Fruit fly (Drosophila melanogaster) whole organism, adult: ENCODE measurements around the gene yellow-e.

Experiments
- CG11617 ChIP-seq: fragments of 200-800 bp; sonication (Bioruptor generic); optimal IDR thresholded peaks from 2 replicates; lab custom pipeline; 2017; ENCODE audit warnings: mild to moderate bottlenecking, missing biosample characterization, missing genetic modification reagents, missing genetic modification characterization
- CG12768 ChIP-seq: fragments of 200-800 bp; sonication (Bioruptor generic); optimal IDR thresholded peaks from 2 replicates; lab custom pipeline; 2017; ENCODE audit warnings: missing biosample characterization, missing genetic modification characterization, mild to moderate bottlenecking, moderate library complexity, missing genetic modification reagents
- CG14711 ChIP-seq: fragments of 200-800 bp; sonication (Bioruptor generic); optimal IDR thresholded peaks from 2 replicates; lab custom pipeline; 2018; ENCODE audit warnings: missing biosample characterization, mild to moderate bottlenecking, missing genetic modification characterization, moderate library complexity
- CG1620 ChIP-seq: fragments of 200-800 bp; sonication (Bioruptor generic); optimal IDR thresholded peaks from 2 replicates; lab custom pipeline; 2016; ENCODE audit warnings: missing biosample characterization, missing genetic modification characterization
- CG33017 ChIP-seq: fragments of 200-800 bp; sonication (Bioruptor generic); optimal IDR thresholded peaks from 2 replicates; lab custom pipeline; 2018; ENCODE audit warnings: missing biosample characterization, mild to moderate bottlenecking, missing genetic modification characterization, moderate library complexity
- CG5204 ChIP-seq: fragments of 200-800 bp; sonication (Bioruptor generic); optimal IDR thresholded peaks from 2 replicates; lab custom pipeline; 2016; ENCODE audit warnings: missing biosample characterization, missing genetic modification characterization
- CG7045 ChIP-seq: fragments of 200-800 bp; sonication (Bioruptor generic); optimal IDR thresholded peaks from 2 replicates; lab custom pipeline; 2017; ENCODE audit warnings: missing biosample characterization, mild to moderate bottlenecking, missing genetic modification characterization
- CG7101 ChIP-seq: fragments of 200-800 bp; sonication (Bioruptor generic); optimal IDR thresholded peaks from 2 replicates; lab custom pipeline; 2018; ENCODE audit warnings: missing biosample characterization, mild to moderate bottlenecking, missing genetic modification characterization, moderate library complexity
- Clk ChIP-seq: fragments of 200-800 bp; sonication (Bioruptor generic); optimal IDR thresholded peaks from 2 replicates; lab custom pipeline; 2017; ENCODE audit warnings: missing biosample characterization, missing genetic modification characterization
- Crg-1 ChIP-seq: fragments of 200-800 bp; sonication (Bioruptor generic); optimal IDR thresholded peaks from 2 replicates; lab custom pipeline; 2016; ENCODE audit warnings: missing biosample characterization, missing genetic modification characterization
- Hr96 ChIP-seq: fragments of 200-800 bp; sonication (Bioruptor generic); optimal IDR thresholded peaks from 2 replicates; lab custom pipeline; 2016; ENCODE audit warnings: missing biosample characterization, missing genetic modification characterization
- Mnt ChIP-seq: fragments of 200-800 bp; sonication (Bioruptor generic); optimal IDR thresholded peaks from 2 replicates; lab custom pipeline; 2016; ENCODE audit warnings: missing biosample characterization, mild to moderate bottlenecking, missing genetic modification characterization
- bab1 ChIP-seq: fragments of 200-800 bp; sonication (Bioruptor generic); optimal IDR thresholded peaks from 3 replicates; lab custom pipeline; 2019; ENCODE audit warnings: missing biosample characterization, mild to moderate bottlenecking, missing genetic modification characterization, moderate library complexity
- cic ChIP-seq: fragments of 200-800 bp; sonication (Bioruptor generic); optimal IDR thresholded peaks from 2 replicates; lab custom pipeline; 2017; ENCODE audit warnings: missing biosample characterization, mild to moderate bottlenecking, missing genetic modification characterization, moderate library complexity
- cnc ChIP-seq, 2 experiments: fragments of >200 bp; optimal IDR thresholded peaks; 2 replicates each; lab custom pipeline; 2017
- kay ChIP-seq: fragments of 200-800 bp; sonication (Bioruptor generic); peaks from one replicate; lab custom pipeline; 2016; ENCODE audit warnings: missing biosample characterization, missing genetic modification characterization, borderline replicate concordance
- ovo ChIP-seq: fragments of 200-800 bp; sonication (Bioruptor generic); optimal IDR thresholded peaks from 2 replicates; lab custom pipeline; 2016; ENCODE audit warnings: missing biosample characterization, missing genetic modification characterization
- pad ChIP-seq: fragments of 200-800 bp; sonication (Bioruptor generic); optimal IDR thresholded peaks from 3 replicates; lab custom pipeline; 2017; ENCODE audit warnings: missing biosample characterization, missing genetic modification characterization, mild to moderate bottlenecking, moderate library complexity, missing genetic modification reagents
- tj ChIP-seq: fragments of 200-800 bp; sonication (Bioruptor generic); optimal IDR thresholded peaks from 3 replicates; lab custom pipeline; 2017; ENCODE audit warnings: missing biosample characterization, mild to moderate bottlenecking, missing genetic modification characterization, moderate library complexity
- toe ChIP-seq: fragments of 200-800 bp; sonication (Bioruptor generic); optimal IDR thresholded peaks from 2 replicates; lab custom pipeline; 2016; ENCODE audit warnings: missing biosample characterization, missing genetic modification characterization

yellow-e gene

DNA sequence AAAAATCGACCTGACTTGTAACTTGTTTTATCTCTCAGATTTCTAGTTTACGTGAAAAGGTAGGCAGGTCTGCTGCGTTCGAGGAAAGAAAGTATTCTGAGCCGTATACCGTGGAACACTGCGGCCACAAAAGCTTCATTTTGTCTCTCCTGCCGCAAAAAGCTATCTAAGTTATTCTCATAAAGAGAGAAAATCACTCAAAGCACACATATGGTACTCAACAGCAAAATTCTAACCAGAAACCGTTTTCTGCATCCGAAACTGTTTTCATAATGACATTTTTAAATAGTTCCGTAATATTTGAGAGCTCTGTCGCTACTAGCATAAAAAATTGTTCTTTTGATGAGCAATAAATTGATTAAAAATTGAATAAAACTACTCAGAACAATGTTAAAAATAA is 35.4 kb downstream of the yellow-e start, which contains the start of the genes CG9813 and CG8870:
Gene CG9813, minus strand, starts transcription at position 101 of the 400 bp plus-strand sequence.
Gene CG8870, plus strand, starts transcription at position 168 of the 400 bp plus-strand sequence.
- TF ChIP-seq toe (no peak), pad (GFP tag; lab: Kevin White, UChicago) (no peak), CG7101 (tag; lab: Kevin White, UChicago) (no peak)

DNA sequence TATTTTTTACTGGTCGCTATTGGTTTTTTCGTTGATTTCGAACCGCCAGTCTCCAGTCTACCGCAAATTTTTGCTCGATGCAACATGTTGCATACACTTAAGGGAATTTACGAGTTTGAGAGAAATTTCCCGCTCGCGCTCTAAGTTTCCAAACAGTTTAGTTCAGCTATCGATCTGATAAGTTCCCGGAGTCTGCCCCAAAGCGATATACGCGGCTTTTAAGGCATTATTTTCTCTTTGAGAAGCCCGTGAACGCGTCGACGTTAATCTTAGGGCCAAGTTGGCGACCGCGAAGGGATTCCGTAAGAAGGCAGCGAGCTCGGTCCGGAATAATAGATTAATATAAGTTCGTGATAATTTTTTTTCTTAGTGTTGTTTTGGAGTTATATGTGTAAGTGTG is 40.2 kb downstream of the yellow-e start:
- TF ChIP-seq CG7045: no peak
- no peak for TF ChIP-seq CG33017 (tag; lab: Kevin White, UChicago)
- no peak for TF ChIP-seq CG14711 (tag; lab: Kevin White, UChicago)
- TF ChIP-seq CG12768 (GFP tag; lab: Kevin White, UChicago): no peak
- no peak for TF ChIP-seq kay (GFP tag; lab: Kevin White, UChicago)
- TF ChIP-seq ovo (GFP tag; lab: Kevin White, UChicago): no peak
- no peak for TF ChIP-seq Crg-1 (GFP tag; lab: Kevin White, UChicago)
- TF ChIP-seq CG7101 (tag; lab: Kevin White, UChicago): no peak
- TF ChIP-seq cnc (optimal IDR thresholded peaks at IDR 0.05; lab: Kevin White, UChicago): no peak

DNA sequence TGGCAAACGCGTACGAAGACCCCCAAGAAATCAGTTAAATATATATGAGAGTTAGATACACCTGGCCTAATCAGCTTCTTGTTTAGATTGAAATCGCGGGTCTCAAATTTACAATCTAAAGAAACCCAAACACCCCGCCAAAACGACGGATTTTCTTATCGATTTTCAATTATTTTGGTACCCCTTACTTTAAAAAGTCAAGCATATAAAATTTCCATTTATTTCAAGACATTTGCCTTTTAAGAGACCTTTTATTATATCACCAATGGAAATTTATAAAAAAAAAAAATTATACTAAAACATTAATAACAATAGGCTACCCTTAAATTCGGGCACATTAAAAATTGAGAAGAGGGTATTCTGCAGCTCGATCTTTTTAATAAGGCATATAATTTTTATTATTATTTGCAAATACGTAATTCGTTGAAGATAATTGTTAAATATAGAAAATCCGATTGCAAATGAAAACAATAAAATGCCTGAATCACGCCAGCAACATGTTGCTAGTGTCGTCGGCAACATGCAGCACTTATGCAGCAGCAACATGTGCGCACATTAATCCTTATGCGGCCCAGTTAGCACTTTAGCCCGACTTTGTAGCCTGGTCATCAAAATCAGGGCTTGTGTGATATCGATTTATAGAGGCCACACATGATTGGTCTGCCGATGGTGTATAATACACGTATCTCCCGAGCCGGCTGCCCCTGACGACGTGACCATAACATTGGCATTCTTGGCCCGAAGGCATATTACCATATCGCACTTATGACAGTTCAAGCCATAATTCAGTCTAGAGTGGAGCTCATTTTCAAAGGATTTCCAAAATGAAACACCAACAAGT is 43.0 kb downstream of the yellow-e start, which contains the start of the genes Lip3 and CG34309:
Gene Lip3, minus strand, starts transcription at position 65 of the 841 bp plus-strand sequence.
Gene CG34309, plus strand, starts transcription at position 791 of the 841 bp plus-strand sequence.
- TF ChIP-seq toe (no peak), Crg-1 (GFP tag; lab: Kevin White, UChicago) (no peak), CG7101 (tag; lab: Kevin White, UChicago) (peak; percentile 19), bab1 (GFP tag; lab: Kevin White, UChicago) (no peak), CG14711 (tag; lab: Kevin White, UChicago) (no peak), CG11617 (GFP tag; lab: Kevin White, UChicago) (peak; percentile 3), CG33017 (tag; lab: Kevin White, UChicago) (peak; percentile 50), tj (GFP tag; lab: Kevin White, UChicago) (no peak), Mnt (GFP tag; lab: Kevin White, UChicago) (no peak)

DNA sequence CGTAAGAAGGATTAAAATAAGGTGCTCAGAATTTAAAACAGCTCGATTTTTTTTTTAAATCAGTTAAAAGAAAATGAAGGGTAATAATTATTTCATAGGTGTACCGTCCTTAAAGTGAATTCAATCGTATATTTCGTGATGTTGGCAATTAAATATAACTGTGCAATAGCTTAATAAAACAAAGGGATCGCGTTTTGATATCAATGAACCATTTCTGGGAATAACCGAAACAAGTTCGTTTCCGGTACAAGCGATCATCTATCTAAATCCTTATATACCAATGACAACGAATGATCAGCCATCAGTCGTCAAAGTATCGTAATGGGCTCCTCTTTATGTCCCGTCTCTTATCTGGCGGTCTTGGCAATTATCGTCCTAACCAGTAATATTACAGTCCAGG is 45.7 kb downstream of the yellow-e start, which contains the start of gene CheA87a:
Gene CheA87a, plus strand, starts transcription at position 301 of the 400 bp plus-strand sequence.
- TF ChIP-seq pad (GFP tag; lab: Kevin White, UChicago) (no peak), toe (no peak), Hr96 (no peak), CG7045 (no peak), kay (GFP tag; lab: Kevin White, UChicago) (peak; percentile 31)

DNA sequence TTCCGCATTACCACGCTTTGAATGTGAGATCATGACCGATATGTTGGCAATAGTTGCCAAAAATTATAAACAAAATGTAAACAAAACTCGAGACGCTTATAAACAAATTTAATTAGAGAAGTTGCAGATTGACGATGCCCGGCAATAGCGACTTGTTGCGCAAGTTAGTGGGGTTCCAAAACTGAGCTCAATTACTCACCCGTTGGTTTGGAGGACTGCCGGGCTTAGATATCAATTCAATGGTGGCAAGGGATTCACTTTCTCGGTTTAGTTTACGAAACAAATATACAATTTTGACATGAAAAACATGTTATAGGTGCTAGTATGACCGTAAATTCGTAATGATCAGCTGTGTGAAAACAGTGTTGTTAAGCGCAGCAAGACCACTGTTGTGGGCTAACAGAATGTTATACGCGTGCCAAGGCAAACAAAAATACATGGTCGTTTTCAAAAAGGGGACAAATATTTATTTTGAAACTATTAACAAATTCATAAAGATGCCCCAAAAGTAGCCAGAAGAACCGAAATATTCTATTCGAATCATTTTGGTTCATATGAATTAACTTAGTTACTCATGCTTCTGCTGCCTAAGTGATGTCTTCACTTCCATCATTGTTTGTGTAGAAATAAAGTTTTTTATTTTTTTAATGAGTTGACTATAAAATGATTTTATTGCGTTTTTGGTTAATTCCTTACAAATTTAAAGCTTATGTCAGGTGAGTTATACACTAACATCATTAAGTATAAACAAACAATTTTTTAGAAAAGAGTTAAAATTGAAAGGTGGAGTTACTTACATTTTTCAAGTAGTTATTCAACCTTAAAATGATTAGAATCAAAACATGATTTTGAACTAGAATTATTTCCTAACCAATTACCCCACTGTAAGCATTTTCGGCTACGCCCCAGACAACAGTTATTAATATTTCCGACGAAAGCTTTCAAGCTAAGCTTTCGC is 48.2 kb downstream of the yellow-e start, which contains the start of gene Elp6:
Gene Elp6, minus strand, starts transcription at position 350 of the 958 bp plus-strand sequence.
- TF ChIP-seq CG7045: peak; percentile 62
- TF ChIP-seq CG14711 (tag; lab: Kevin White, UChicago): peak; percentile 43
- TF ChIP-seq CG33017 (tag; lab: Kevin White, UChicago): peak; percentile 58
- peak; percentile 70 for TF ChIP-seq Hr96
- peak; percentile 20 for TF ChIP-seq tj (GFP tag; lab: Kevin White, UChicago)
- peak; percentile 11 for TF ChIP-seq ovo (GFP tag; lab: Kevin White, UChicago)
- peak; percentile 55 for TF ChIP-seq bab1 (GFP tag; lab: Kevin White, UChicago)
- TF ChIP-seq toe: peak; percentile 80
- TF ChIP-seq Mnt (GFP tag; lab: Kevin White, UChicago): no peak
- peak; percentile 52 for TF ChIP-seq pad (GFP tag; lab: Kevin White, UChicago)
- TF ChIP-seq Crg-1 (GFP tag; lab: Kevin White, UChicago): no peak
- peak; percentile 55 for TF ChIP-seq CG1620 (GFP tag; lab: Kevin White, UChicago)
- TF ChIP-seq CG5204 (GFP tag; lab: Kevin White, UChicago): peak; percentile 83
- no peak for TF ChIP-seq Clk (GFP tag; lab: Kevin White, UChicago)
- TF ChIP-seq CG11617 (GFP tag; lab: Kevin White, UChicago): peak; percentile 81
- TF ChIP-seq kay (GFP tag; lab: Kevin White, UChicago): no peak
- peak; percentile 57 for TF ChIP-seq CG12768 (GFP tag; lab: Kevin White, UChicago)
- TF ChIP-seq cnc (optimal IDR thresholded peaks at IDR 0.05; lab: Kevin White, UChicago): no peak
- peak; percentile 57 for TF ChIP-seq CG7101 (tag; lab: Kevin White, UChicago)
- no peak for TF ChIP-seq cic (GFP tag; lab: Kevin White, UChicago)
